Fruit fly (Drosophila melanogaster) whole organism, adult: ENCODE results near the gene MESR6.

Experiments
- CG1620 ChIP-seq: fragments of 200-800 bp; sonication (Bioruptor generic); optimal IDR thresholded peaks from 2 replicates; lab custom pipeline; 2016; ENCODE audit warnings: missing biosample characterization, missing genetic modification characterization
- CG33017 ChIP-seq: fragments of 200-800 bp; sonication (Bioruptor generic); optimal IDR thresholded peaks from 2 replicates; lab custom pipeline; 2018; ENCODE audit warnings: missing biosample characterization, mild to moderate bottlenecking, missing genetic modification characterization, moderate library complexity
- CG5204 ChIP-seq: fragments of 200-800 bp; sonication (Bioruptor generic); optimal IDR thresholded peaks from 2 replicates; lab custom pipeline; 2016; ENCODE audit warnings: missing biosample characterization, missing genetic modification characterization
- Crg-1 ChIP-seq: fragments of 200-800 bp; sonication (Bioruptor generic); optimal IDR thresholded peaks from 2 replicates; lab custom pipeline; 2016; ENCODE audit warnings: missing biosample characterization, missing genetic modification characterization
- Mnt ChIP-seq: fragments of 200-800 bp; sonication (Bioruptor generic); optimal IDR thresholded peaks from 2 replicates; lab custom pipeline; 2016; ENCODE audit warnings: missing biosample characterization, mild to moderate bottlenecking, missing genetic modification characterization

dm6 chr3L:19132586-19132985 lies 40.1 kb downstream of the MESR6 start:
- TF ChIP-seq Crg-1: no peak
- no peak for TF ChIP-seq CG33017 (tag; lab: Kevin White, UChicago)
- TF ChIP-seq CG1620: no peak
- TF ChIP-seq Mnt (GFP tag; lab: Kevin White, UChicago): no peak
- TF ChIP-seq CG5204: no peak
